Fruit fly (Drosophila melanogaster) whole organism, embryonic: Measurements from ENCODE around the gene Zdhhc8.

ENCODE experiments used
- Atf-2 ChIP-seq: fragments of 200-800 bp; sonication (Bioruptor generic); optimal IDR thresholded peaks from 2 replicates; lab custom pipeline; 2016; ENCODE audit warnings: missing biosample characterization, missing genetic modification characterization
- B-H1 ChIP-seq: fragments of 200-800 bp; sonication (Bioruptor generic); IDR thresholded peaks from 3 replicates; pipeline ENCODE4 v1.3.6; 2022; ENCODE audit warnings: missing biosample characterization, missing genetic modification characterization
- Blimp-1 ChIP-seq: fragments of 200-800 bp; sonication (Bioruptor generic); optimal IDR thresholded peaks from 3 replicates; lab custom pipeline; 2018; ENCODE audit warnings: missing biosample characterization, missing genetic modification characterization, mild to moderate bottlenecking, moderate library complexity, missing genetic modification reagents
- CG10147 ChIP-seq: fragments of 200-800 bp; sonication (Bioruptor generic); optimal IDR thresholded peaks from 2 replicates; lab custom pipeline; 2019; ENCODE audit warnings: missing biosample characterization, mild to moderate bottlenecking, missing genetic modification characterization, moderate library complexity
- CG12155 ChIP-seq: fragments of 200-800 bp; sonication (Bioruptor generic); optimal IDR thresholded peaks from 3 replicates; lab custom pipeline; 2016; ENCODE audit warnings: missing biosample characterization, missing genetic modification characterization
- CG12299 ChIP-seq: fragments of 200-800 bp; sonication (Bioruptor generic); optimal IDR thresholded peaks from 2 replicates; lab custom pipeline; 2018; ENCODE audit warnings: missing biosample characterization, mild to moderate bottlenecking, missing genetic modification characterization
- CG13624 ChIP-seq: fragments of 200-800 bp; sonication (Bioruptor generic); optimal IDR thresholded peaks from 2 replicates; lab custom pipeline; 2016; ENCODE audit warnings: missing biosample characterization, missing genetic modification characterization
- CG14014 ChIP-seq: fragments of 200-800 bp; sonication (Bioruptor generic); IDR thresholded peaks from 2 replicates; pipeline ENCODE4 v1.3.6; 2022; ENCODE audit warnings: missing biosample characterization, missing genetic modification characterization
- CG14710 ChIP-seq: fragments of 200-800 bp; sonication (Bioruptor generic); optimal IDR thresholded peaks from 3 replicates; lab custom pipeline; 2019; ENCODE audit warnings: missing biosample characterization, mild to moderate bottlenecking, missing genetic modification characterization, moderate library complexity
- CG15269 ChIP-seq: fragments of 200-800 bp; sonication (Bioruptor generic); optimal IDR thresholded peaks from 2 replicates; lab custom pipeline; 2018; ENCODE audit warnings: missing biosample characterization, mild to moderate bottlenecking, missing genetic modification characterization, moderate library complexity
- CG15601 ChIP-seq: fragments of 200-800 bp; sonication (Bioruptor generic); optimal IDR thresholded peaks from 3 replicates; lab custom pipeline; 2019; ENCODE audit warnings: missing biosample characterization, mild to moderate bottlenecking, missing genetic modification characterization, moderate library complexity
- CG1647 ChIP-seq: fragments of 200-800 bp; sonication (Bioruptor generic); optimal IDR thresholded peaks from 3 replicates; lab custom pipeline; 2016; ENCODE audit warnings: missing biosample characterization, missing genetic modification characterization
- CG17802 ChIP-seq: fragments of 200-800 bp; sonication (Bioruptor generic); optimal IDR thresholded peaks from 2 replicates; lab custom pipeline; 2018; ENCODE audit warnings: missing biosample characterization, mild to moderate bottlenecking, missing genetic modification characterization, moderate library complexity
- CG1832 ChIP-seq: fragments of 200-800 bp; sonication (Bioruptor generic); optimal IDR thresholded peaks from 2 replicates; lab custom pipeline; 2017; ENCODE audit warnings: missing biosample characterization, mild to moderate bottlenecking, missing genetic modification characterization, inconsistent platforms
- CG2202 ChIP-seq: fragments of 200-800 bp; sonication (Bioruptor generic); optimal IDR thresholded peaks from 2 replicates; lab custom pipeline; 2018; ENCODE audit warnings: missing biosample characterization, mild to moderate bottlenecking, missing genetic modification characterization
- CG30020 ChIP-seq: fragments of 200-800 bp; optimal IDR thresholded peaks from 2 replicates; lab custom pipeline; 2019; ENCODE audit warnings: missing biosample characterization, mild to moderate bottlenecking, missing genetic modification characterization, moderate library complexity
- CG30431 ChIP-seq: fragments of 200-800 bp; sonication (Bioruptor generic); optimal IDR thresholded peaks from 2 replicates; lab custom pipeline; 2017; ENCODE audit warnings: missing biosample characterization, missing genetic modification characterization
- CG3163 ChIP-seq: fragments of 200-800 bp; sonication (Bioruptor generic); optimal IDR thresholded peaks from 3 replicates; lab custom pipeline; 2016; ENCODE audit warnings: missing biosample characterization, missing genetic modification characterization
- CG4360 ChIP-seq: fragments of 200-800 bp; sonication (Bioruptor generic); IDR thresholded peaks from 2 replicates; pipeline ENCODE4 v1.3.6; 2022; ENCODE audit warnings: missing biosample characterization, missing genetic modification characterization
- CG4707 ChIP-seq: fragments of 200-800 bp; sonication (Bioruptor generic); optimal IDR thresholded peaks from 2 replicates; lab custom pipeline; 2018; ENCODE audit warnings: missing biosample characterization, mild to moderate bottlenecking, missing genetic modification characterization, moderate library complexity
- CG4854 ChIP-seq: fragments of 200-800 bp; sonication (Bioruptor generic); optimal IDR thresholded peaks from 2 replicates; lab custom pipeline; 2016; ENCODE audit warnings: missing biosample characterization, missing genetic modification characterization, inconsistent platforms
- CG6272 ChIP-seq: fragments of 200-800 bp; sonication (Bioruptor generic); IDR thresholded peaks from 2 replicates; pipeline ENCODE4 v1.3.6; 2022; ENCODE audit warnings: missing biosample characterization, missing genetic modification characterization
- CG9215 ChIP-seq: fragments of 200-800 bp; sonication (Bioruptor generic); IDR thresholded peaks from 2 replicates; pipeline ENCODE4 v1.3.6; 2022; ENCODE audit warnings: missing biosample characterization, missing genetic modification characterization
- CkIIα-i1 ChIP-seq: fragments of 200-800 bp; sonication (Bioruptor generic); IDR thresholded peaks from 2 replicates; pipeline ENCODE4 v1.3.6; 2022; ENCODE audit warnings: missing biosample characterization, missing genetic modification characterization
- Dll ChIP-seq: fragments of 200-800 bp; sonication (Bioruptor generic); IDR thresholded peaks from 4 replicates; pipeline ENCODE4 v1.3.6; 2022; ENCODE audit warnings: missing biosample characterization, missing genetic modification characterization; ENCODE audit not compliant: partially characterized antibody
- HLH54F ChIP-seq: fragments of 200-800 bp; sonication (Bioruptor generic); optimal IDR thresholded peaks from 3 replicates; lab custom pipeline; 2016; ENCODE audit warnings: missing biosample characterization, missing genetic modification characterization
- Kr ChIP-seq: fragments of 200-800 bp; sonication (Bioruptor generic); optimal IDR thresholded peaks from 2 replicates; lab custom pipeline; 2017; ENCODE audit warnings: missing biosample characterization, mild to moderate bottlenecking, missing genetic modification characterization
- NK7.1 ChIP-seq: fragments of 200-800 bp; sonication (Bioruptor generic); optimal IDR thresholded peaks from 3 replicates; lab custom pipeline; 2016; ENCODE audit warnings: missing biosample characterization, missing genetic modification characterization
- Nf-YC ChIP-seq: fragments of 200-800 bp; optimal IDR thresholded peaks from 3 replicates; lab custom pipeline; 2019; ENCODE audit warnings: missing biosample characterization, mild to moderate bottlenecking, missing genetic modification characterization, moderate library complexity
- Sox100B ChIP-seq: fragments of 200-800 bp; sonication (Bioruptor generic); optimal IDR thresholded peaks from 3 replicates; lab custom pipeline; 2018; ENCODE audit warnings: missing biosample characterization, mild to moderate bottlenecking, missing genetic modification characterization
- Taf1 ChIP-seq: fragments of 200-800 bp; sonication (Bioruptor generic); IDR thresholded peaks from 2 replicates; pipeline ENCODE4 v1.3.6; 2022; ENCODE audit warnings: missing biosample characterization, missing genetic modification characterization
- Tbp ChIP-seq: fragments of >200 bp; optimal IDR thresholded peaks from 2 replicates; lab custom pipeline; 2018; ENCODE audit warnings: missing biosample characterization, missing genetic modification characterization
- ac ChIP-seq: fragments of 200-800 bp; sonication (Bioruptor generic); optimal IDR thresholded peaks from 3 replicates; lab custom pipeline; 2017; ENCODE audit warnings: missing biosample characterization, mild to moderate bottlenecking, missing genetic modification characterization
- aop ChIP-seq: fragments of 200-800 bp; sonication (Bioruptor generic); IDR thresholded peaks from 2 replicates; pipeline ENCODE4 v1.3.6; 2022; ENCODE audit warnings: missing biosample characterization, missing genetic modification characterization
- ato ChIP-seq: fragments of 200-800 bp; sonication (Bioruptor generic); IDR thresholded peaks from 2 replicates; pipeline ENCODE4 v1.3.6; 2022; ENCODE audit warnings: missing biosample characterization, missing genetic modification characterization; ENCODE audit not compliant: partially characterized antibody
- bcd ChIP-seq: fragments of 200-800 bp; sonication (Bioruptor generic); optimal IDR thresholded peaks from 2 replicates; lab custom pipeline; 2017; ENCODE audit warnings: missing biosample characterization, mild to moderate bottlenecking, missing genetic modification characterization
- crc ChIP-seq: fragments of 200-800 bp; sonication (Bioruptor generic); optimal IDR thresholded peaks from 2 replicates; lab custom pipeline; 2016; ENCODE audit warnings: missing biosample characterization, missing genetic modification characterization
- croc ChIP-seq: fragments of 200-800 bp; sonication (Bioruptor generic); conservative IDR thresholded peaks from 3 replicates; pipeline ENCODE4 v1.3.6; 2022; ENCODE audit warnings: missing biosample characterization, missing genetic modification characterization
- danr ChIP-seq: fragments of 200-800 bp; sonication (Bioruptor generic); IDR thresholded peaks from 2 replicates; pipeline ENCODE4 v1.3.6; 2022; ENCODE audit warnings: missing biosample characterization, missing genetic modification characterization
- ewg ChIP-seq: fragments of 200-800 bp; sonication (Bioruptor generic); optimal IDR thresholded peaks from 3 replicates; lab custom pipeline; 2017; ENCODE audit warnings: mild to moderate bottlenecking, missing biosample characterization, missing genetic modification reagents, missing genetic modification characterization
- her ChIP-seq: fragments of 200-800 bp; sonication (Bioruptor generic); optimal IDR thresholded peaks from 2 replicates; lab custom pipeline; 2016; ENCODE audit warnings: missing biosample characterization, missing genetic modification characterization
- lov ChIP-seq, 2 experiments: fragments of 200-800 bp in 1 of 2; fragments of >200 bp in 1 of 2; sonication (Bioruptor generic) in 1 of 2; IDR thresholded peaks in 1 of 2; optimal IDR thresholded peaks in 1 of 2; 2 replicates in 1 of 2; 3 replicates in 1 of 2; pipeline versions ENCODE4 v1.3.6 to Lab custom; 2017 to 2022; ENCODE audit warnings: missing biosample characterization in 1 of 2, missing genetic modification characterization in 1 of 2
- maf-S ChIP-seq: fragments of 200-800 bp; sonication (Bioruptor generic); optimal IDR thresholded peaks from 2 replicates; lab custom pipeline; 2016; ENCODE audit warnings: missing biosample characterization, missing genetic modification characterization
- pros ChIP-seq: fragments of 200-800 bp; sonication (Bioruptor generic); optimal IDR thresholded peaks from 3 replicates; lab custom pipeline; 2019; ENCODE audit warnings: missing biosample characterization, mild to moderate bottlenecking, missing genetic modification characterization, moderate library complexity
- pum ChIP-seq: fragments of 200-800 bp; sonication (Bioruptor generic); optimal IDR thresholded peaks from 2 replicates; lab custom pipeline; 2016; ENCODE audit warnings: missing biosample characterization, missing genetic modification characterization
- sima ChIP-seq: fragments of 200-800 bp; sonication (Bioruptor generic); optimal IDR thresholded peaks from 2 replicates; lab custom pipeline; 2016; ENCODE audit warnings: missing biosample characterization, missing genetic modification characterization
- ssp ChIP-seq: fragments of 200-800 bp; sonication (Bioruptor generic); IDR thresholded peaks from 2 replicates; pipeline ENCODE4 v1.3.6; 2022; ENCODE audit warnings: missing biosample characterization, missing genetic modification characterization
- tgo ChIP-seq: fragments of 200-800 bp; sonication (Bioruptor generic); IDR thresholded peaks from 3 replicates; pipeline ENCODE4 v1.3.6; 2022; ENCODE audit warnings: missing biosample characterization, missing genetic modification characterization
- trh ChIP-seq: fragments of 200-800 bp; sonication (Bioruptor generic); optimal IDR thresholded peaks from 2 replicates; lab custom pipeline; 2016; ENCODE audit warnings: missing biosample characterization, missing genetic modification characterization
- unpg ChIP-seq: fragments of 200-800 bp; sonication (Bioruptor generic); optimal IDR thresholded peaks from 3 replicates; lab custom pipeline; 2018; ENCODE audit warnings: missing biosample characterization, mild to moderate bottlenecking, missing genetic modification characterization, moderate library complexity

Zdhhc8 gene

dm6 chrX:9355996-9356708 lies at the start of gene Zdhhc8, which contains the start of gene BCL7-like (continued):
- TF ChIP-seq Atf-2: no peak
- no peak for TF ChIP-seq her (GFP tag; lab: Kevin White, UChicago)
- TF ChIP-seq CkIIα-i1 (GFP tag; lab: Robert Waterston, UW): no peak
- TF ChIP-seq CG4707 (GFP tag; lab: Kevin White, UChicago): no peak
- no peak for TF ChIP-seq pros (GFP tag; lab: Kevin White, UChicago)
- TF ChIP-seq CG15601: peak; percentile 41
- peak; percentile 27 for TF ChIP-seq CG12155
- TF ChIP-seq unpg (GFP tag; lab: Kevin White, UChicago): no peak
- peak; percentile 96 for TF ChIP-seq Dll (GFP tag; lab: Robert Waterston, UW)
- no peak for TF ChIP-seq CG2202 (tag; lab: Kevin White, UChicago)
- TF ChIP-seq CG12299 (tag; lab: Kevin White, UChicago): peak; percentile 33
- TF ChIP-seq sima: no peak
- no peak for TF ChIP-seq CG17802 (tag; lab: Kevin White, UChicago)
- peak; percentile 30 for TF ChIP-seq maf-S (GFP tag; lab: Kevin White, UChicago)
- TF ChIP-seq CG10147 (GFP tag; lab: Kevin White, UChicago): no peak
- no peak for TF ChIP-seq trh (GFP tag; lab: Kevin White, UChicago)
- no peak for TF ChIP-seq Kr
- TF ChIP-seq HLH54F: peak; percentile 47
- no peak for TF ChIP-seq danr
- TF ChIP-seq CG30020 (tag; lab: Kevin White, UChicago): peak; percentile 55
- no peak for TF ChIP-seq crc (GFP tag; lab: Kevin White, UChicago)
- TF ChIP-seq lov (optimal IDR thresholded peaks at IDR 0.05; lab: Kevin White, UChicago): no peak
- TF ChIP-seq lov (GFP tag; IDR thresholded peaks at IDR 0.05; lab: Robert Waterston, UW): no peak
- no peak for TF ChIP-seq CG4854 (GFP tag; lab: Kevin White, UChicago)
- TF ChIP-seq Blimp-1 (GFP tag; lab: Kevin White, UChicago): peak; percentile 23
- no peak for TF ChIP-seq ac (GFP tag; lab: Kevin White, UChicago)
- 0 out of 2 replicates have a peak, but pooled peaks have one; percentile 14 for TF ChIP-seq Taf1
- 0 out of 2 replicates have a peak, but pooled peaks have one; percentile 18 for TF ChIP-seq CG6272 (GFP tag; lab: Robert Waterston, UW)
- peak; percentile 25 for TF ChIP-seq Nf-YC (tag; lab: Kevin White, UChicago)
- no peak for TF ChIP-seq B-H1 (GFP tag; lab: Robert Waterston, UW)
- TF ChIP-seq tgo (GFP tag; lab: Robert Waterston, UW): no peak
- TF ChIP-seq Sox100B (GFP tag; lab: Kevin White, UChicago): no peak
- TF ChIP-seq CG14710 (tag; lab: Kevin White, UChicago): peak; percentile 83
- TF ChIP-seq croc (GFP tag; lab: Robert Waterston, UW): no peak; the same call in 2 of the 3 replicates
- TF ChIP-seq ato: peak; percentile 97
- TF ChIP-seq ewg: no peak
- TF ChIP-seq CG1832 (GFP tag; lab: Kevin White, UChicago): no peak
- TF ChIP-seq aop (GFP tag; lab: Robert Waterston, UW): no peak
- no peak for TF ChIP-seq CG15269 (tag; lab: Kevin White, UChicago)
- no peak for TF ChIP-seq CG30431 (GFP tag; lab: Kevin White, UChicago)
- peak; percentile 23 for TF ChIP-seq bcd
- TF ChIP-seq CG4360: peak; percentile 50
- no peak for TF ChIP-seq NK7.1
- TF ChIP-seq pum (GFP tag; lab: Kevin White, UChicago): peak; percentile 45
- TF ChIP-seq ssp (GFP tag; lab: Robert Waterston, UW): peak; percentile 20; the same call in 1 of the 2 replicates
- TF ChIP-seq CG9215 (GFP tag; lab: Robert Waterston, UW): peak; percentile 39
- TF ChIP-seq CG3163: no peak
- no peak for TF ChIP-seq CG14014 (GFP tag; lab: Robert Waterston, UW)
- TF ChIP-seq Tbp (GFP tag; lab: Kevin White, UChicago): no peak
- TF ChIP-seq CG1647 (GFP tag; lab: Kevin White, UChicago): peak; percentile 5
- no peak for TF ChIP-seq CG13624 (GFP tag; lab: Kevin White, UChicago)
